Fruit fly (Drosophila melanogaster) whole organism, embryonic: ENCODE data around the gene Kua.

Experiments used
- ATbp ChIP-seq: fragments of 200-800 bp; sonication (Bioruptor generic); optimal IDR thresholded peaks from 2 replicates; lab custom pipeline; 2017; ENCODE audit warnings: missing biosample characterization, mild to moderate bottlenecking, missing genetic modification characterization, missing genetic modification reagents
- BEAF-32 ChIP-seq: fragments of 200-800 bp; sonication (Bioruptor generic); optimal IDR thresholded peaks from 3 replicates; lab custom pipeline; 2017; ENCODE audit warnings: missing biosample characterization, missing genetic modification characterization, mild to moderate bottlenecking, moderate library complexity, missing genetic modification reagents
- CG10431 ChIP-seq: fragments of 200-800 bp; sonication (Bioruptor generic); optimal IDR thresholded peaks from 3 replicates; lab custom pipeline; 2018; ENCODE audit warnings: missing biosample characterization, mild to moderate bottlenecking, missing genetic modification characterization
- CG11398 ChIP-seq: fragments of 200-800 bp; sonication (Bioruptor generic); optimal IDR thresholded peaks from 2 replicates; lab custom pipeline; 2016; ENCODE audit warnings: missing biosample characterization, missing genetic modification characterization
- CG12104 ChIP-seq: fragments of 200-800 bp; sonication (Bioruptor generic); optimal IDR thresholded peaks from 3 replicates; lab custom pipeline; 2016; ENCODE audit warnings: missing biosample characterization, missing genetic modification characterization
- CG12659 ChIP-seq: fragments of 200-800 bp; sonication (Bioruptor generic); optimal IDR thresholded peaks from 3 replicates; lab custom pipeline; 2017; ENCODE audit warnings: mild to moderate bottlenecking, missing biosample characterization, missing genetic modification reagents, missing genetic modification characterization
- CG12942 ChIP-seq: fragments of 200-800 bp; sonication (Bioruptor generic); optimal IDR thresholded peaks from 3 replicates; lab custom pipeline; 2016; ENCODE audit warnings: missing biosample characterization, missing genetic modification characterization
- CG14860 ChIP-seq: fragments of 200-800 bp; sonication (Bioruptor generic); IDR thresholded peaks from 3 replicates; pipeline ENCODE4 v1.3.6; 2022; ENCODE audit warnings: missing biosample characterization, missing genetic modification characterization; ENCODE audit not compliant: partially characterized antibody
- CG17186 ChIP-seq: fragments of 200-800 bp; sonication (Bioruptor generic); optimal IDR thresholded peaks from 3 replicates; lab custom pipeline; 2017; ENCODE audit warnings: missing biosample characterization, missing genetic modification reagents, missing genetic modification characterization
- CG18619 ChIP-seq: fragments of 200-800 bp; sonication (Bioruptor generic); optimal IDR thresholded peaks from 3 replicates; lab custom pipeline; 2017; ENCODE audit warnings: missing biosample characterization, mild to moderate bottlenecking, missing genetic modification characterization
- CG2712 ChIP-seq: fragments of 200-800 bp; optimal IDR thresholded peaks from 3 replicates; lab custom pipeline; 2019; ENCODE audit warnings: missing biosample characterization, mild to moderate bottlenecking, missing genetic modification characterization, moderate library complexity
- CG31224 ChIP-seq: fragments of 200-800 bp; sonication (Bioruptor generic); IDR thresholded peaks from 2 replicates; pipeline ENCODE4 v1.3.6; 2022; ENCODE audit warnings: missing biosample characterization, missing genetic modification characterization
- CG34422 ChIP-seq: fragments of 200-800 bp; sonication (Bioruptor generic); IDR thresholded peaks from 3 replicates; pipeline ENCODE4 v1.3.6; 2022; ENCODE audit warnings: missing biosample characterization, missing genetic modification characterization
- CG3838 ChIP-seq: fragments of 200-800 bp; sonication (Bioruptor generic); optimal IDR thresholded peaks from 3 replicates; lab custom pipeline; 2016; ENCODE audit warnings: missing biosample characterization, missing genetic modification characterization
- CG4730 ChIP-seq: fragments of 200-800 bp; sonication (Bioruptor generic); IDR thresholded peaks from 2 replicates; pipeline ENCODE4 v1.3.6; 2022; ENCODE audit warnings: missing biosample characterization, missing genetic modification characterization
- CG4820 ChIP-seq: fragments of 200-800 bp; sonication (Bioruptor generic); optimal IDR thresholded peaks from 3 replicates; lab custom pipeline; 2016; ENCODE audit warnings: missing biosample characterization, missing genetic modification characterization
- CG4854 ChIP-seq: fragments of 200-800 bp; sonication (Bioruptor generic); optimal IDR thresholded peaks from 2 replicates; lab custom pipeline; 2016; ENCODE audit warnings: missing biosample characterization, missing genetic modification characterization, inconsistent platforms
- CG6813 ChIP-seq: fragments of 200-800 bp; sonication (Bioruptor generic); optimal IDR thresholded peaks from 2 replicates; lab custom pipeline; 2017; ENCODE audit warnings: missing biosample characterization, missing genetic modification characterization, mild to moderate bottlenecking, moderate library complexity, missing genetic modification reagents
- CG8089 ChIP-seq: fragments of 200-800 bp; sonication (Bioruptor generic); optimal IDR thresholded peaks from 3 replicates; lab custom pipeline; 2016; ENCODE audit warnings: missing biosample characterization, missing genetic modification characterization
- CG8281 ChIP-seq: fragments of 200-800 bp; sonication (Bioruptor generic); optimal IDR thresholded peaks from 2 replicates; lab custom pipeline; 2018; ENCODE audit warnings: missing biosample characterization, mild to moderate bottlenecking, missing genetic modification characterization, moderate library complexity
- CG8765 ChIP-seq: fragments of 200-800 bp; sonication (Bioruptor generic); IDR thresholded peaks from 2 replicates; pipeline ENCODE4 v1.3.6; 2022; ENCODE audit warnings: missing biosample characterization, missing genetic modification characterization
- CG9876 ChIP-seq: fragments of 200-800 bp; sonication (Bioruptor generic); optimal IDR thresholded peaks from 2 replicates; lab custom pipeline; 2016; ENCODE audit warnings: missing biosample characterization, missing genetic modification characterization
- Chrac-16 ChIP-seq: fragments of 200-800 bp; sonication (Bioruptor generic); optimal IDR thresholded peaks from 3 replicates; lab custom pipeline; 2016; ENCODE audit warnings: missing biosample characterization, missing genetic modification characterization
- Dfd ChIP-seq, 2 experiments: fragments of >200 bp; optimal IDR thresholded peaks; 2 replicates each; lab custom pipeline; 2017; ENCODE audit warnings: missing biosample characterization in 2 of 2, missing genetic modification characterization in 2 of 2
- Dref ChIP-seq: fragments of 200-800 bp; sonication (Bioruptor generic); IDR thresholded peaks from 2 replicates; pipeline ENCODE4 v1.3.6; 2022; ENCODE audit warnings: missing biosample characterization, missing genetic modification characterization
- Drgx ChIP-seq: fragments of 200-800 bp; sonication (Bioruptor generic); IDR thresholded peaks from 2 replicates; pipeline ENCODE4 v1.3.6; 2022; ENCODE audit warnings: missing biosample characterization, missing genetic modification characterization
- Fer3 ChIP-seq: fragments of 200-800 bp; sonication (Bioruptor generic); optimal IDR thresholded peaks from 2 replicates; lab custom pipeline; 2018; ENCODE audit warnings: missing biosample characterization, mild to moderate bottlenecking, missing genetic modification characterization, moderate library complexity
- H2.0 ChIP-seq: fragments of 200-800 bp; sonication (Bioruptor generic); IDR thresholded peaks from 2 replicates; pipeline ENCODE4 v1.3.6; 2022; ENCODE audit warnings: missing biosample characterization, missing genetic modification characterization
- Med ChIP-seq: fragments of 200-800 bp; sonication (Bioruptor generic); peaks from one replicate; lab custom pipeline; 2016; ENCODE audit warnings: missing biosample characterization, missing genetic modification characterization, mild to moderate bottlenecking, inconsistent platforms, moderate library complexity
- Mrtf ChIP-seq: fragments of 200-800 bp; sonication (Bioruptor generic); IDR thresholded peaks from 3 replicates; pipeline ENCODE4 v1.3.6; 2022; ENCODE audit warnings: missing biosample characterization, missing genetic modification characterization
- Poxn ChIP-seq: fragments of 200-800 bp; sonication (Bioruptor generic); IDR thresholded peaks from 2 replicates; pipeline ENCODE4 v1.3.6; 2022; ENCODE audit warnings: missing biosample characterization, missing genetic modification characterization
- ab ChIP-seq: fragments of 200-800 bp; sonication (Bioruptor generic); optimal IDR thresholded peaks from 2 replicates; lab custom pipeline; 2016; ENCODE audit warnings: missing biosample characterization, missing genetic modification characterization
- az2 ChIP-seq: fragments of 200-800 bp; sonication (Bioruptor generic); optimal IDR thresholded peaks from 3 replicates; lab custom pipeline; 2016; ENCODE audit warnings: missing biosample characterization, missing genetic modification characterization
- bbx ChIP-seq: fragments of 200-800 bp; sonication (Bioruptor generic); IDR thresholded peaks from 2 replicates; pipeline ENCODE4 v1.3.6; 2022; ENCODE audit warnings: missing biosample characterization, missing genetic modification characterization; ENCODE audit not compliant: partially characterized antibody
- br ChIP-seq: fragments of >200 bp; optimal IDR thresholded peaks from 2 replicates; lab custom pipeline; 2017
- chinmo ChIP-seq: fragments of 200-800 bp; sonication (Bioruptor generic); IDR thresholded peaks from 4 replicates; pipeline ENCODE4 v1.3.6; 2022; ENCODE audit warnings: missing biosample characterization, missing genetic modification characterization; ENCODE audit not compliant: partially characterized antibody
- dmrt11E ChIP-seq: fragments of 200-800 bp; sonication (Bioruptor generic); optimal IDR thresholded peaks from 3 replicates; lab custom pipeline; 2018; ENCODE audit warnings: missing biosample characterization, mild to moderate bottlenecking, missing genetic modification characterization, moderate library complexity
- en ChIP-seq: fragments of 200-800 bp; sonication (Bioruptor generic); optimal IDR thresholded peaks from 2 replicates; lab custom pipeline; 2016; ENCODE audit warnings: missing biosample characterization, missing genetic modification characterization
- esg ChIP-seq: fragments of 200-800 bp; sonication (Bioruptor generic); conservative IDR thresholded peaks from 2 replicates; pipeline ENCODE4 v1.3.6; 2022; ENCODE audit warnings: missing biosample characterization, missing genetic modification characterization
- gcm2 ChIP-seq: fragments of 200-800 bp; sonication (Bioruptor generic); optimal IDR thresholded peaks from 2 replicates; lab custom pipeline; 2016; ENCODE audit warnings: missing biosample characterization, missing genetic modification characterization
- ken ChIP-seq: fragments of 200-800 bp; sonication (Bioruptor generic); IDR thresholded peaks from 3 replicates; pipeline ENCODE4 v1.3.6; 2022; ENCODE audit warnings: missing biosample characterization, missing genetic modification characterization
- maf-S ChIP-seq: fragments of 200-800 bp; sonication (Bioruptor generic); optimal IDR thresholded peaks from 2 replicates; lab custom pipeline; 2016; ENCODE audit warnings: missing biosample characterization, missing genetic modification characterization
- otp ChIP-seq: fragments of 200-800 bp; sonication (Bioruptor generic); IDR thresholded peaks from 3 replicates; pipeline ENCODE4, ENCODE4 v1.3.6; 2022; ENCODE audit warnings: missing biosample characterization, missing genetic modification characterization
- psq ChIP-seq: fragments of 200-800 bp; sonication (Bioruptor generic); optimal IDR thresholded peaks from 2 replicates; lab custom pipeline; 2017; ENCODE audit warnings: missing biosample characterization, missing genetic modification characterization
- pum ChIP-seq: fragments of 200-800 bp; sonication (Bioruptor generic); optimal IDR thresholded peaks from 2 replicates; lab custom pipeline; 2016; ENCODE audit warnings: missing biosample characterization, missing genetic modification characterization
- salm ChIP-seq: fragments of 200-800 bp; sonication (Bioruptor generic); optimal IDR thresholded peaks from 2 replicates; lab custom pipeline; 2018; ENCODE audit warnings: missing biosample characterization, mild to moderate bottlenecking, missing genetic modification characterization
- sd ChIP-seq: fragments of 200-800 bp; sonication (Bioruptor generic); optimal IDR thresholded peaks from 3 replicates; lab custom pipeline; 2018; ENCODE audit warnings: missing biosample characterization, mild to moderate bottlenecking, missing genetic modification characterization, moderate library complexity
- sqz ChIP-seq: fragments of 200-800 bp; sonication (Bioruptor generic); optimal IDR thresholded peaks from 3 replicates; lab custom pipeline; 2018; ENCODE audit warnings: missing biosample characterization, mild to moderate bottlenecking, missing genetic modification characterization
- sr ChIP-seq: fragments of 200-800 bp; sonication (Bioruptor generic); IDR thresholded peaks from 3 replicates; pipeline ENCODE4 v1.3.6; 2022; ENCODE audit warnings: missing biosample characterization, missing genetic modification characterization

Gene Kua

dm6 chr2L:20120388-20121232 is 23.2 kb downstream of the Kua start (continued):
- peak; percentile 80 for TF ChIP-seq CG2712 (tag; lab: Kevin White, UChicago)
- TF ChIP-seq pum (GFP tag; lab: Kevin White, UChicago), result peak; percentile 96
- peak; percentile 69 for TF ChIP-seq CG12104
- TF ChIP-seq en (GFP tag; lab: Kevin White, UChicago), result peak; percentile 87
- TF ChIP-seq CG4820 (GFP tag; lab: Kevin White, UChicago), result peak; percentile 87
- peak; percentile 68 for TF ChIP-seq sqz (GFP tag; lab: Kevin White, UChicago)
- TF ChIP-seq Med (GFP tag; lab: Kevin White, UChicago), result peak; percentile 99
- TF ChIP-seq CG10431, result no peak
- peak; percentile 76 for TF ChIP-seq esg (GFP tag; lab: Robert Waterston, UW)
- peak; percentile 57; the same call in 2 of the 3 replicates for TF ChIP-seq CG14860 (GFP tag; lab: Robert Waterston, UW)
- peak; percentile 90 for TF ChIP-seq otp (GFP tag; lab: Robert Waterston, UW)
- no peak for TF ChIP-seq Dfd (GFP tag; optimal IDR thresholded peaks at IDR 0.05; lab: Kevin White, UChicago)
- no peak for TF ChIP-seq sd (tag; lab: Kevin White, UChicago)
- TF ChIP-seq CG11398 (GFP tag; lab: Kevin White, UChicago), result peak; percentile 87
- TF ChIP-seq sr, result peak; percentile 81
- peak; percentile 60 for TF ChIP-seq CG12659 (GFP tag; lab: Kevin White, UChicago)
- peak; percentile 44; the same call in 1 of the 2 replicates for TF ChIP-seq Drgx
- TF ChIP-seq az2 (GFP tag; lab: Kevin White, UChicago), result peak; percentile 95
- TF ChIP-seq CG8765 (GFP tag; lab: Robert Waterston, UW), result peak; percentile 85
- TF ChIP-seq chinmo, result no peak
- peak; percentile 47 for TF ChIP-seq CG31224
- TF ChIP-seq Poxn (GFP tag; lab: Robert Waterston, UW), result peak; percentile 43; the same call in 1 of the 2 replicates
- TF ChIP-seq dmrt11E, result peak; percentile 72
- TF ChIP-seq Chrac-16 (GFP tag; lab: Kevin White, UChicago), result peak; percentile 97
- TF ChIP-seq Fer3 (tag; lab: Kevin White, UChicago), result peak; percentile 69
- TF ChIP-seq CG18619 (GFP tag; lab: Kevin White, UChicago), result peak; percentile 78
- TF ChIP-seq CG3838 (GFP tag; lab: Kevin White, UChicago), result peak; percentile 41
- TF ChIP-seq psq, result peak; percentile 80
- peak; percentile 91; the same call in 2 of the 3 replicates for TF ChIP-seq CG34422 (GFP tag; lab: Robert Waterston, UW)
- no peak for TF ChIP-seq salm (tag; lab: Kevin White, UChicago)
- TF ChIP-seq CG8281 (tag; lab: Kevin White, UChicago), result peak; percentile 6
- TF ChIP-seq gcm2, result peak; percentile 88
- peak; percentile 95 for TF ChIP-seq H2.0 (GFP tag; lab: Robert Waterston, UW)
- TF ChIP-seq Dref, result peak; percentile 56
- TF ChIP-seq bbx (GFP tag; lab: Robert Waterston, UW), result peak; percentile 59
- TF ChIP-seq CG9876 (GFP tag; lab: Kevin White, UChicago), result peak; percentile 96
- peak; percentile 93 for TF ChIP-seq CG4730 (GFP tag; lab: Robert Waterston, UW)
- peak; percentile 90 for TF ChIP-seq CG12942
- peak; percentile 97 for TF ChIP-seq Mrtf (GFP tag; lab: Robert Waterston, UW)
- TF ChIP-seq CG4854 (GFP tag; lab: Kevin White, UChicago), result peak; percentile 62
- TF ChIP-seq CG8089, result peak; percentile 95
- TF ChIP-seq ATbp, result peak; percentile 42
- TF ChIP-seq CG6813, result peak; percentile 51
- peak; percentile 96 for TF ChIP-seq ken (GFP tag; lab: Robert Waterston, UW)
- no peak for TF ChIP-seq CG17186
- no peak for TF ChIP-seq br (lab: Kevin White, UChicago)
- peak; percentile 90 for TF ChIP-seq maf-S (GFP tag; lab: Kevin White, UChicago)
- peak; percentile 76 for TF ChIP-seq BEAF-32 (GFP tag; lab: Kevin White, UChicago)
- TF ChIP-seq ab (GFP tag; lab: Kevin White, UChicago), result peak; percentile 93
